Worm (Caenorhabditis elegans) whole organism, L4/young adult: ENCODE results near the gene cnc-10.

Experiments
- W03F9.2 ChIP-seq: fragments of 150-350 bp; optimal IDR thresholded peaks from 2 replicates; lab custom pipeline; 2014; ENCODE audit warnings: missing biosample characterization, missing genetic modification characterization
- dao-5 ChIP-seq: sonication (generic microtip); optimal IDR thresholded peaks from 2 replicates; lab custom pipeline; 2016; ENCODE audit warnings: missing genotype, missing genetic modification characterization, moderate library complexity, missing compliant biosample characterization
- him-1 ChIP-seq: sonication (generic microtip); optimal IDR thresholded peaks from 2 replicates; lab custom pipeline; 2016; ENCODE audit warnings: missing genotype, missing genetic modification reagents, missing genetic modification characterization, missing compliant biosample characterization

DNA sequence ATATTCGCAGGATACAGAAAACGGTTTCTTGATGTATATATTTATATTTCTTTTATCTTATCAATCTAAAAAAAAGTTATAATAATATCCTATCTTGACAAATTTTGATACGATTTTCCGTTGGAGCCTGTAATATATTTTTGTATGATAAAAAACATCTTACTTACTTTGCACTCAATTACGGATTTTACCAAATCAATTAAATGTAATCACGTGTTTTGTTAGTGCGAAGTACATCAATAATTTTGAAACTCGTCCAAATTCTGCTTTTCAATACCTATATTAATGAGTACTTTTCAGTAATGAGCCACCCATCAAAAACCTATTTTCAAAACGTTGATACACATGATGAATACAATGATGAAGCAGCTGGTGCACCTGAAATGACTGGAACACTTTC is 33.6 kb upstream of the cnc-10 start, which contains the start of gene T19C4.1:
- TF ChIP-seq him-1, result no peak
- TF ChIP-seq dao-5 (tag; lab: Kevin White, UChicago), result no peak
- TF ChIP-seq W03F9.2, result no peak
